Fruit fly (Drosophila melanogaster) whole organism, wandering third instar larva: Measurements from ENCODE around the gene Rpn12R.
A peak's percentile ranks its signal among the peaks of the same experiment; 100 is the strongest.

ENCODE experiments used
- Abd-B ChIP-seq: fragments of >200 bp; optimal IDR thresholded peaks from 2 replicates; lab custom pipeline; 2017; ENCODE audit warnings: missing biosample characterization, missing genetic modification characterization
- CG9705 ChIP-seq: fragments of 200-800 bp; sonication (Bioruptor generic); optimal IDR thresholded peaks from 2 replicates; lab custom pipeline; 2018; ENCODE audit warnings: missing biosample characterization, mild to moderate bottlenecking, missing genetic modification characterization
- CrebA ChIP-seq: fragments of 200-800 bp; sonication (Bioruptor generic); optimal IDR thresholded peaks from 2 replicates; lab custom pipeline; 2016; ENCODE audit warnings: missing biosample characterization, mild to moderate bottlenecking, missing genetic modification characterization, borderline replicate concordance
- Dfd ChIP-seq: fragments of >200 bp; optimal IDR thresholded peaks from 2 replicates; lab custom pipeline; 2017; ENCODE audit warnings: missing biosample characterization, missing genetic modification characterization
- Dif ChIP-seq: fragments of 200-275, 200-300 bp; sonication (Bioruptor generic); optimal IDR thresholded peaks from 2 replicates; lab custom pipeline; 2018; ENCODE audit warnings: missing biosample characterization, missing genetic modification characterization; ENCODE audit not compliant: partially characterized antibody
- GATAd ChIP-seq: sonication (Bioruptor generic); optimal IDR thresholded peaks from 2 replicates; lab custom pipeline; 2016; ENCODE audit warnings: missing biosample characterization, missing genetic modification characterization
- HLH106 ChIP-seq: fragments of 200-800 bp; optimal IDR thresholded peaks from 3 replicates; lab custom pipeline; 2019; ENCODE audit warnings: missing biosample characterization, mild to moderate bottlenecking, missing genetic modification characterization, moderate library complexity
- Hnf4 ChIP-seq: fragments of 200-800 bp; sonication (Bioruptor generic); optimal IDR thresholded peaks from 2 replicates; lab custom pipeline; 2016; ENCODE audit warnings: missing biosample characterization, mild to moderate bottlenecking, missing genetic modification characterization
- Hr78 ChIP-seq: fragments of >200 bp; optimal IDR thresholded peaks from 2 replicates; lab custom pipeline; 2017; ENCODE audit warnings: missing biosample characterization, missing genetic modification characterization
- Hr83 ChIP-seq: fragments of 200-300 bp; sonication (Bioruptor generic); optimal IDR thresholded peaks from 2 replicates; lab custom pipeline; 2016; ENCODE audit warnings: missing biosample characterization, mild to moderate bottlenecking, missing genetic modification characterization, moderate library complexity; ENCODE audit not compliant: poor library complexity, severe bottlenecking
- Jra ChIP-seq: sonication (Bioruptor generic); optimal IDR thresholded peaks from 2 replicates; lab custom pipeline; 2016; ENCODE audit warnings: missing biosample characterization, missing genetic modification characterization
- Mio ChIP-seq: sonication (Bioruptor generic); optimal IDR thresholded peaks from 2 replicates; lab custom pipeline; 2016; ENCODE audit warnings: missing biosample characterization, missing genetic modification characterization
- Myc ChIP-seq: fragments of >200 bp; optimal IDR thresholded peaks from 2 replicates; lab custom pipeline; 2017
- N ChIP-seq: fragments of >200 bp; optimal IDR thresholded peaks from 2 replicates; lab custom pipeline; 2018; ENCODE audit warnings: missing biosample characterization, missing external identifiers, missing genetic modification characterization
- OdsH ChIP-seq: fragments of 200-800 bp; sonication (Bioruptor generic); optimal IDR thresholded peaks from 2 replicates; lab custom pipeline; 2016; ENCODE audit warnings: missing biosample characterization, mild to moderate bottlenecking, missing genetic modification characterization
- Rel ChIP-seq, 2 experiments: fragments of 200-800 bp; sonication (Bioruptor generic) in 1 of 2; optimal IDR thresholded peaks; 2 replicates in 1 of 2; 3 replicates in 1 of 2; lab custom pipeline; 2016 to 2019; ENCODE audit warnings: mild to moderate bottlenecking in 2 of 2, missing biosample characterization in 2 of 2, missing genetic modification characterization in 2 of 2, moderate library complexity in 1 of 2
- Sp1 ChIP-seq: fragments of 200-800 bp; sonication (Bioruptor generic); optimal IDR thresholded peaks from 3 replicates; lab custom pipeline; 2019; ENCODE audit warnings: missing biosample characterization, mild to moderate bottlenecking, missing genetic modification characterization, moderate library complexity
- Vsx2 ChIP-seq: fragments of 200-300, 225-300 bp; sonication (Bioruptor generic); optimal IDR thresholded peaks from 2 replicates; lab custom pipeline; 2018; ENCODE audit warnings: missing biosample characterization, missing genetic modification characterization; ENCODE audit not compliant: partially characterized antibody
- br ChIP-seq: fragments of 200-800 bp; sonication (Bioruptor generic); optimal IDR thresholded peaks from 2 replicates; lab custom pipeline; 2016; ENCODE audit warnings: missing biosample characterization, missing genetic modification characterization
- brk ChIP-seq: fragments of 200-800 bp; sonication (Bioruptor generic); optimal IDR thresholded peaks from 2 replicates; lab custom pipeline; 2016; ENCODE audit warnings: missing biosample characterization, mild to moderate bottlenecking, missing genetic modification characterization
- dl ChIP-seq, 2 experiments: fragments of 175-275, 200-275 bp in 1 of 2; fragments of 200-275 bp in 1 of 2; sonication (Bioruptor generic); optimal IDR thresholded peaks; lab custom pipeline; 2018; ENCODE audit warnings: mild to moderate bottlenecking in 2 of 2, missing biosample characterization in 2 of 2, missing genetic modification characterization in 2 of 2, moderate library complexity in 2 of 2; ENCODE audit not compliant: partially characterized antibody in 2 of 2, insufficient read depth in 1 of 2
- dmrt93B ChIP-seq: fragments of 200-800 bp; sonication (Bioruptor generic); optimal IDR thresholded peaks from 2 replicates; lab custom pipeline; 2018; ENCODE audit warnings: missing biosample characterization, mild to moderate bottlenecking, missing genetic modification characterization
- dsf ChIP-seq: sonication (Bioruptor generic); optimal IDR thresholded peaks from 2 replicates; lab custom pipeline; 2016; ENCODE audit warnings: missing biosample characterization, missing genetic modification characterization, borderline replicate concordance
- ey ChIP-seq: fragments of 200-800 bp; sonication (Bioruptor generic); optimal IDR thresholded peaks from 2 replicates; lab custom pipeline; 2016; ENCODE audit warnings: missing biosample characterization, missing genetic modification characterization
- foxo ChIP-seq, 2 experiments: fragments of 200-800 bp; sonication (Bioruptor generic); optimal IDR thresholded peaks; 2 replicates in 1 of 2; 3 replicates in 1 of 2; lab custom pipeline; 2016 to 2017; ENCODE audit warnings: missing biosample characterization in 2 of 2, missing genetic modification characterization in 2 of 2
- h ChIP-seq: fragments of 200-800 bp; sonication (Bioruptor generic); optimal IDR thresholded peaks from 3 replicates; lab custom pipeline; 2016; ENCODE audit warnings: missing biosample characterization, mild to moderate bottlenecking, missing genetic modification characterization
- jim ChIP-seq: fragments of 175-275, 200-325 bp; sonication (Bioruptor generic); optimal IDR thresholded peaks from 2 replicates; lab custom pipeline; 2016; ENCODE audit warnings: missing biosample characterization, mild to moderate bottlenecking, missing genetic modification characterization
- lola ChIP-seq: fragments of >200 bp; optimal IDR thresholded peaks from 2 replicates; lab custom pipeline; 2017; ENCODE audit warnings: missing biosample characterization, missing genetic modification characterization
- pan ChIP-seq: fragments of >200 bp; optimal IDR thresholded peaks from 2 replicates; lab custom pipeline; 2017
- psq ChIP-seq: fragments of 200-800 bp; sonication (Bioruptor generic); optimal IDR thresholded peaks from 3 replicates; lab custom pipeline; 2017; ENCODE audit warnings: missing biosample characterization, mild to moderate bottlenecking, missing genetic modification characterization, moderate library complexity
- rgr ChIP-seq: fragments of 200-800 bp; sonication (Bioruptor generic); optimal IDR thresholded peaks from 3 replicates; lab custom pipeline; 2016; ENCODE audit warnings: missing biosample characterization, mild to moderate bottlenecking, missing genetic modification characterization
- sage ChIP-seq: fragments of 200-800 bp; sonication (Bioruptor generic); optimal IDR thresholded peaks from 2 replicates; lab custom pipeline; 2016; ENCODE audit warnings: missing biosample characterization, mild to moderate bottlenecking, missing genetic modification characterization
- sv ChIP-seq: fragments of 200-800 bp; sonication (Bioruptor generic); optimal IDR thresholded peaks from 3 replicates; lab custom pipeline; 2016; ENCODE audit warnings: missing biosample characterization, missing genetic modification characterization
- tai ChIP-seq: sonication (Bioruptor generic); optimal IDR thresholded peaks from 2 replicates; lab custom pipeline; 2016; ENCODE audit warnings: missing biosample characterization, missing genetic modification characterization
- woc ChIP-seq: sonication (Bioruptor generic); optimal IDR thresholded peaks from 2 replicates; lab custom pipeline; 2016; ENCODE audit warnings: missing biosample characterization, mild to moderate bottlenecking, missing genetic modification characterization

The Rpn12R gene

DNA sequence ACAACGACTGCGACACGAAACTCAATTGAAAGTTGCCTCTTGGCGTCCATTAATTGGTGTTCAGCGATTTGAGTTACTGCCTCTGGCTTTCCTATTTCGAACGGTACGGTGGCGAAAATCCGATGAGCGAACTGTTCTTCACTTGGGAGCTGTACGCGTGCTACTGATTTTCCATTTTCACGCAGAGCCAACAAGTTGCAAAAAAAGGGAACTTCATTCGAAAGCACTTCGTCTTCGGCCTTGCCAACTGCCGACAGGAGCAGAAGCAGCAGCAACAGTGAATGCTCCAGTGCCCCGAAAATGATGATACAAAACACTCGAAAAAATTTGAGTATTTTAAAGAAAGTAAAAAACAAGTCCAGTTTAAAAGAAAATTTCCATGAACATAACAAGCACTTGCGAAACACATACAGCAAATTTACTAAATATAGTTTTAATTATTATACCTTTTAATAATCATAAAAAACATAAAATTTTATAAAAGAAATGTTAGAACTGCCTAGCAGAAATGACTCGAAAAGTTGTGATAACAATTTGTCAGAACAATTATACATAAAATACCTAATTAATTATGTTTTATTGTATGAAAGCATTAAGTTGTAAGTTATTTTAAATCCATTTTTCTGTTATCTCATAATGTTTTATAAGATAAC is 8.2 kb downstream of the Rpn12R start:
- no peak for TF ChIP-seq CG9705 (GFP tag; lab: Kevin White, UChicago)
- TF ChIP-seq CrebA (GFP tag; lab: Kevin White, UChicago): no peak
- TF ChIP-seq foxo (GFP tag; optimal IDR thresholded peaks at IDR 0.05; lab: Kevin White, UChicago): peak in 1 of 2 experiments; percentile 0
- no peak for TF ChIP-seq lola (GFP tag; lab: Kevin White, UChicago)
- TF ChIP-seq HLH106 (tag; lab: Kevin White, UChicago): peak; percentile 19
- no peak for TF ChIP-seq dmrt93B (GFP tag; lab: Kevin White, UChicago)
- no peak for TF ChIP-seq rgr (GFP tag; lab: Kevin White, UChicago)
- TF ChIP-seq, all 38 proteins: peak for 2

DNA sequence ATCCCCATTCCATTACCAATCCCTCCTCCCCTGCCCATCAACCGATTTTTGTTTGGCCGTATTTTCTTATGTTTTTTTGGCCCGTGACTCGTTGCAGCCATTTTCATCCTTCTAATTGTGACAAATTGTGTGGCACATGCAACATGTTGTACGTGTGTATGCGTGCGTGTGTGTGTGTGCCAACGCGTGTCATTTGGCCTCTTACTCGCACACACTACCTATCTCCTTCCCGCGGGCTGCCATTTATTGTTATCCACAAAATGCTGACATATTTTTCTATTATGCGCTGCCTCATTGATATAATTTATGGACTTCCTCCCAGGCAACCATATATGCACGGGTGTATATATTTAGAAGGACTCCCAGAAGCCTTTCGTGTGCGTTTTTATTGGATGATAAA is 10.6 kb downstream of the Rpn12R start:
- TF ChIP-seq GATAd (GFP tag; lab: Kevin White, UChicago): no peak
- TF ChIP-seq Dfd: peak; percentile 3

- TF ChIP-seq GATAd (GFP tag; lab: Kevin White, UChicago) (no peak), Myc (lab: Kevin White, UChicago) (no peak), Vsx2 (GFP tag; lab: Kevin White, UChicago) (no peak), Mio (GFP tag; lab: Kevin White, UChicago) (no peak), woc (no peak), rgr (GFP tag; lab: Kevin White, UChicago) (no peak), lola (GFP tag; lab: Kevin White, UChicago) (no peak), CrebA (GFP tag; lab: Kevin White, UChicago) (no peak), Rel (GFP tag; optimal IDR thresholded peaks at IDR 0.05; lab: Kevin White, UChicago) (no peak), Rel (tag; optimal IDR thresholded peaks at IDR 0.05; lab: Kevin White, UChicago) (no peak), h (GFP tag; lab: Kevin White, UChicago) (no peak), br (no peak), jim (GFP tag; lab: Kevin White, UChicago) (no peak), Dif (GFP tag; lab: Kevin White, UChicago) (no peak), tai (GFP tag; lab: Kevin White, UChicago) (no peak), foxo (GFP tag; optimal IDR thresholded peaks at IDR 0.05; lab: Kevin White, UChicago) (no peak), dl (GFP tag; optimal IDR thresholded peaks at IDR 0.05; lab: Kevin White, UChicago; ENCODE audit: insufficient read depth in 1 of 2, partially characterized antibody in 2 of 2) (no peak), pan (no peak), Hnf4 (GFP tag; lab: Kevin White, UChicago) (no peak), Dfd (no peak)
Measured at dm6 chr3L:15023192-15023591, 19.2 kb downstream of the Rpn12R start, which contains the start of gene CG32148. TSS of gene CG32148 (plus strand) at chr3L:15023492.

dm6 chr3L:15021008-15021407 is 21.4 kb downstream of the Rpn12R start:
- TF ChIP-seq Mio (GFP tag; lab: Kevin White, UChicago) (no peak), Abd-B (no peak), psq (GFP tag; lab: Kevin White, UChicago) (no peak), Hr83 (GFP tag; lab: Kevin White, UChicago) (no peak), sage (no peak), GATAd (GFP tag; lab: Kevin White, UChicago) (no peak), dmrt93B (GFP tag; lab: Kevin White, UChicago) (no peak), dl (GFP tag; optimal IDR thresholded peaks at IDR 0.05; lab: Kevin White, UChicago; ENCODE audit: insufficient read depth in 1 of 2, partially characterized antibody in 2 of 2) (no peak), OdsH (no peak)

DNA sequence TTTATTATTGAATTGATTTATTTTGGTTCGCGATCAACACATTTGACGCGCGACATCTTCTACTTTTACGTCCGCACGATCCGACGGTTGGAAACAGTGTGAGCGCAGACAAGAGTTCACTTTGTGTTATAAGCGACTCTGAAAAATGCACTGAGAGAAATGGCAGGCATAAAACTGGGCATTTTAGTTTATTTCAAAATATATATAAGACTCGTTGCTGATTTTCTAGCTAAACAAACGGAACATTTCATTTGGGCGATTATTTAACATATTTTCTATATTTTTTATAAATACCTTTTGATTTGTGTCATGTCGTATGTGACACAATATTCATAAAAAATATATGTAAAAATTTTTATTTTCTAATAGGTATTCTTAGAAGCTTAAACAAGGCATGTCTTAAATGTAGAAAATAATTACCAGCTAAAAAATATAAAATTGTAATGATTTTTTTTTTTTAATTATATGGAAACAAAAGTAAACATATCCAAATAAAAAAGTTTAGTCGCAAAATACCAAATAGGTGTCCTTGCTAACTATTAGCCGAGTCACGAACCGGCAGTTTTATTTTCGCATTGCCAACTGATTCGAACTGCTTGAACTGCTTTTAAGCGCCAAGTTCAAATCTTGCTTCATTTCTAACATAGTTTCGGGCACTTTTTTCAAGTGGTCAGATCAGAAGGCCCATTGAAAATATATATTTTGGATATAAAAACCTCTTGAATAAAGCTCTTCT is 28.2 kb downstream of the Rpn12R start, which contains the start of gene Reck:
Gene Reck (minus strand): TSS at position 106 of the 736 bp plus-strand sequence.
- peak; percentile 75 for TF ChIP-seq OdsH
- TF ChIP-seq Dfd: peak; percentile 20
- TF ChIP-seq Hr78 (GFP tag; lab: Kevin White, UChicago): no peak
- no peak for TF ChIP-seq N (GFP tag; lab: Kevin White, UChicago)
- TF ChIP-seq Dif (GFP tag; lab: Kevin White, UChicago): no peak
- peak; percentile 5 for TF ChIP-seq Rel (GFP tag; optimal IDR thresholded peaks at IDR 0.05; lab: Kevin White, UChicago)
- TF ChIP-seq Rel (tag; optimal IDR thresholded peaks at IDR 0.05; lab: Kevin White, UChicago): no peak
- TF ChIP-seq ey (GFP tag; lab: Kevin White, UChicago): peak; percentile 51
- TF ChIP-seq tai (GFP tag; lab: Kevin White, UChicago): no peak
- peak; percentile 42 for TF ChIP-seq Hnf4 (GFP tag; lab: Kevin White, UChicago)
- TF ChIP-seq psq (GFP tag; lab: Kevin White, UChicago): peak; percentile 43
- TF ChIP-seq sage: peak; percentile 71
- TF ChIP-seq Jra (GFP tag; lab: Kevin White, UChicago): peak; percentile 12
- peak; percentile 83 for TF ChIP-seq rgr (GFP tag; lab: Kevin White, UChicago)
- TF ChIP-seq dl (GFP tag; optimal IDR thresholded peaks at IDR 0.05; lab: Kevin White, UChicago; ENCODE audit: insufficient read depth in 1 of 2, partially characterized antibody in 2 of 2): no peak
- peak; percentile 21 for TF ChIP-seq dsf
- TF ChIP-seq Hr83 (GFP tag; lab: Kevin White, UChicago): peak; percentile 55
- TF ChIP-seq Vsx2 (GFP tag; lab: Kevin White, UChicago): no peak
- TF ChIP-seq sv (GFP tag; lab: Kevin White, UChicago): peak; percentile 73
- TF ChIP-seq Sp1 (GFP tag; lab: Kevin White, UChicago): peak; percentile 67
- peak; percentile 87 for TF ChIP-seq brk (GFP tag; lab: Kevin White, UChicago)
- TF ChIP-seq CrebA (GFP tag; lab: Kevin White, UChicago): peak; percentile 1
- no peak for TF ChIP-seq jim (GFP tag; lab: Kevin White, UChicago)
- TF ChIP-seq Mio (GFP tag; lab: Kevin White, UChicago): no peak
- peak; percentile 80 for TF ChIP-seq h (GFP tag; lab: Kevin White, UChicago)
